Fruit fly (Drosophila melanogaster) whole organism, embryonic: ENCODE results near the gene CG3604.

Experiments used
- CG10321 ChIP-seq: fragments of 200-800 bp; sonication (Bioruptor generic); IDR thresholded peaks from 2 replicates; pipeline ENCODE4 v1.3.6; 2022; ENCODE audit warnings: missing biosample characterization, missing genetic modification characterization
- CG10565 ChIP-seq: fragments of 200-800 bp; sonication (Bioruptor generic); optimal IDR thresholded peaks from 3 replicates; lab custom pipeline; 2016; ENCODE audit warnings: missing biosample characterization, mild to moderate bottlenecking, missing genetic modification characterization
- CG11723 ChIP-seq: fragments of 200-800 bp; sonication (Bioruptor generic); optimal IDR thresholded peaks from 2 replicates; lab custom pipeline; 2017; ENCODE audit warnings: missing biosample characterization, mild to moderate bottlenecking, missing genetic modification characterization
- CG15011 ChIP-seq: fragments of 200-800 bp; sonication (Bioruptor generic); optimal IDR thresholded peaks from 3 replicates; lab custom pipeline; 2018; ENCODE audit warnings: missing biosample characterization, mild to moderate bottlenecking, missing genetic modification characterization
- CG15479 ChIP-seq: fragments of 200-800 bp; sonication (Bioruptor generic); optimal IDR thresholded peaks from 3 replicates; lab custom pipeline; 2019; ENCODE audit warnings: missing biosample characterization, mild to moderate bottlenecking, missing genetic modification characterization, moderate library complexity
- CG1647 ChIP-seq: fragments of 200-800 bp; sonication (Bioruptor generic); optimal IDR thresholded peaks from 3 replicates; lab custom pipeline; 2016; ENCODE audit warnings: missing biosample characterization, missing genetic modification characterization
- CG17385 ChIP-seq: fragments of 200-800 bp; sonication (Bioruptor generic); optimal IDR thresholded peaks from 3 replicates; lab custom pipeline; 2018; ENCODE audit warnings: missing biosample characterization, mild to moderate bottlenecking, missing genetic modification characterization
- CG2199 ChIP-seq: fragments of 200-800 bp; sonication (Bioruptor generic); IDR thresholded peaks from 3 replicates; pipeline ENCODE4 v1.3.6; 2022; ENCODE audit warnings: missing biosample characterization, missing genetic modification characterization
- CG30431 ChIP-seq: fragments of 200-800 bp; sonication (Bioruptor generic); optimal IDR thresholded peaks from 2 replicates; lab custom pipeline; 2017; ENCODE audit warnings: missing biosample characterization, missing genetic modification characterization
- CG31365 ChIP-seq: fragments of 200-800 bp; sonication (Bioruptor generic); optimal IDR thresholded peaks from 2 replicates; lab custom pipeline; 2018; ENCODE audit warnings: missing biosample characterization, mild to moderate bottlenecking, missing genetic modification characterization
- CG32767 ChIP-seq: fragments of 200-800 bp; sonication (Bioruptor generic); IDR thresholded peaks from 2 replicates; pipeline ENCODE4 v1.3.6; 2022; ENCODE audit warnings: missing biosample characterization, missing genetic modification characterization
- CG32772 ChIP-seq: fragments of 200-800 bp; sonication (Bioruptor generic); IDR thresholded peaks from 2 replicates; pipeline ENCODE4 v1.3.6; 2022; ENCODE audit warnings: missing biosample characterization, missing genetic modification characterization
- CG33213 ChIP-seq: fragments of 200-800 bp; sonication (Bioruptor generic); optimal IDR thresholded peaks from 3 replicates; lab custom pipeline; 2016; ENCODE audit warnings: missing biosample characterization, missing genetic modification characterization
- CG3838 ChIP-seq: fragments of 200-800 bp; sonication (Bioruptor generic); optimal IDR thresholded peaks from 3 replicates; lab custom pipeline; 2016; ENCODE audit warnings: missing biosample characterization, missing genetic modification characterization
- CG4424 ChIP-seq: fragments of 200-800 bp; sonication (Bioruptor generic); optimal IDR thresholded peaks from 3 replicates; lab custom pipeline; 2016; ENCODE audit warnings: missing biosample characterization, missing genetic modification characterization
- CG4707 ChIP-seq: fragments of 200-800 bp; sonication (Bioruptor generic); optimal IDR thresholded peaks from 2 replicates; lab custom pipeline; 2018; ENCODE audit warnings: missing biosample characterization, mild to moderate bottlenecking, missing genetic modification characterization, moderate library complexity
- CG7556 ChIP-seq: fragments of 200-800 bp; sonication (Bioruptor generic); optimal IDR thresholded peaks from 2 replicates; lab custom pipeline; 2017; ENCODE audit warnings: missing biosample characterization, mild to moderate bottlenecking, missing genetic modification characterization
- CG8924 ChIP-seq: fragments of 200-800 bp; optimal IDR thresholded peaks from 3 replicates; lab custom pipeline; 2019; ENCODE audit warnings: missing biosample characterization, mild to moderate bottlenecking, missing genetic modification characterization, moderate library complexity
- Camta ChIP-seq: fragments of 200-800 bp; sonication (Bioruptor generic); optimal IDR thresholded peaks from 2 replicates; lab custom pipeline; 2016; ENCODE audit warnings: missing biosample characterization, missing genetic modification characterization
- D ChIP-seq, 2 experiments: fragments of 200-800 bp in 1 of 2; fragments of >200 bp in 1 of 2; sonication (Bioruptor generic) in 1 of 2; optimal IDR thresholded peaks; 2 replicates in 1 of 2; 3 replicates in 1 of 2; lab custom pipeline; 2017; ENCODE audit warnings: mild to moderate bottlenecking in 1 of 2, missing biosample characterization in 1 of 2, missing genetic modification characterization in 1 of 2, missing genetic modification reagents in 1 of 2
- Dll ChIP-seq: fragments of 200-800 bp; sonication (Bioruptor generic); IDR thresholded peaks from 4 replicates; pipeline ENCODE4 v1.3.6; 2022; ENCODE audit warnings: missing biosample characterization, missing genetic modification characterization; ENCODE audit not compliant: partially characterized antibody
- Hr78 ChIP-seq, 2 experiments: fragments of 200-800 bp in 1 of 2; fragments of >200 bp in 1 of 2; sonication (Bioruptor generic) in 1 of 2; optimal IDR thresholded peaks; 2 replicates each; lab custom pipeline; 2017 to 2019; ENCODE audit warnings: missing biosample characterization in 2 of 2, missing genetic modification characterization in 2 of 2, mild to moderate bottlenecking in 1 of 2, moderate library complexity in 1 of 2
- Meics ChIP-seq: fragments of 200-800 bp; sonication (Bioruptor generic); optimal IDR thresholded peaks from 2 replicates; lab custom pipeline; 2017; ENCODE audit warnings: missing biosample characterization, mild to moderate bottlenecking, missing genetic modification characterization
- Mes4 ChIP-seq: fragments of 200-800 bp; sonication (Bioruptor generic); optimal IDR thresholded peaks from 2 replicates; lab custom pipeline; 2016; ENCODE audit warnings: missing biosample characterization, missing genetic modification characterization
- NC2β ChIP-seq: fragments of 200-800 bp; sonication (Bioruptor generic); optimal IDR thresholded peaks from 2 replicates; lab custom pipeline; 2016; ENCODE audit warnings: missing biosample characterization, missing genetic modification characterization
- Oaz ChIP-seq: fragments of 200-800 bp; sonication (Bioruptor generic); IDR thresholded peaks from 2 replicates; pipeline ENCODE4 v1.3.6; 2022; ENCODE audit warnings: missing biosample characterization, missing genetic modification characterization
- Optix ChIP-seq: fragments of 200-800 bp; sonication (Bioruptor generic); IDR thresholded peaks from 3 replicates; pipeline ENCODE4 v1.3.6; 2022; ENCODE audit warnings: missing biosample characterization, missing genetic modification characterization
- Rfx ChIP-seq: fragments of 200-800 bp; sonication (Bioruptor generic); IDR thresholded peaks from 2 replicates; pipeline ENCODE4 v1.3.6; 2022; ENCODE audit warnings: missing biosample characterization, missing genetic modification characterization
- TFAM ChIP-seq: fragments of 200-800 bp; sonication (Bioruptor generic); optimal IDR thresholded peaks from 2 replicates; lab custom pipeline; 2017; ENCODE audit warnings: missing biosample characterization, missing genetic modification characterization, inconsistent platforms
- abd-A ChIP-seq: fragments of 200-800 bp; sonication (Bioruptor generic); optimal IDR thresholded peaks from 3 replicates; lab custom pipeline; 2019; ENCODE audit warnings: missing biosample characterization, mild to moderate bottlenecking, missing genetic modification characterization, moderate library complexity
- chinmo ChIP-seq: fragments of 200-800 bp; sonication (Bioruptor generic); IDR thresholded peaks from 4 replicates; pipeline ENCODE4 v1.3.6; 2022; ENCODE audit warnings: missing biosample characterization, missing genetic modification characterization; ENCODE audit not compliant: partially characterized antibody
- cwo ChIP-seq: fragments of 200-800 bp; sonication (Bioruptor generic); optimal IDR thresholded peaks from 3 replicates; lab custom pipeline; 2017; ENCODE audit warnings: missing biosample characterization, missing genetic modification characterization, mild to moderate bottlenecking, moderate library complexity, missing genetic modification reagents
- eve ChIP-seq, 2 experiments: fragments of >200 bp; optimal IDR thresholded peaks; 2 replicates each; lab custom pipeline; 2017; ENCODE audit warnings: missing biosample characterization in 2 of 2, missing genetic modification characterization in 2 of 2
- ewg ChIP-seq: fragments of 200-800 bp; sonication (Bioruptor generic); optimal IDR thresholded peaks from 3 replicates; lab custom pipeline; 2017; ENCODE audit warnings: mild to moderate bottlenecking, missing biosample characterization, missing genetic modification reagents, missing genetic modification characterization
- ftz-f1 ChIP-seq: fragments of 200-800 bp; sonication (Bioruptor generic); optimal IDR thresholded peaks from 2 replicates; lab custom pipeline; 2016; ENCODE audit warnings: missing biosample characterization, missing genetic modification characterization
- gcm ChIP-seq: fragments of 200-800 bp; sonication (Bioruptor generic); optimal IDR thresholded peaks from 2 replicates; lab custom pipeline; 2019; ENCODE audit warnings: missing biosample characterization, mild to moderate bottlenecking, missing genetic modification characterization, moderate library complexity
- gfzf ChIP-seq: fragments of 200-800 bp; sonication (Bioruptor generic); optimal IDR thresholded peaks from 2 replicates; lab custom pipeline; 2016; ENCODE audit warnings: missing biosample characterization, mild to moderate bottlenecking, missing genetic modification characterization, moderate library complexity
- grau ChIP-seq: fragments of 200-800 bp; optimal IDR thresholded peaks from 3 replicates; lab custom pipeline; 2019; ENCODE audit warnings: missing biosample characterization, mild to moderate bottlenecking, missing genetic modification characterization, moderate library complexity
- ind ChIP-seq: fragments of 200-800 bp; sonication (Bioruptor generic); optimal IDR thresholded peaks from 3 replicates; lab custom pipeline; 2016; ENCODE audit warnings: missing biosample characterization, missing genetic modification characterization
- mam ChIP-seq: fragments of 200-800 bp; sonication (Bioruptor generic); optimal IDR thresholded peaks from 3 replicates; lab custom pipeline; 2016; ENCODE audit warnings: missing biosample characterization, missing genetic modification characterization
- pros ChIP-seq: fragments of 200-800 bp; sonication (Bioruptor generic); optimal IDR thresholded peaks from 3 replicates; lab custom pipeline; 2019; ENCODE audit warnings: missing biosample characterization, mild to moderate bottlenecking, missing genetic modification characterization, moderate library complexity
- repo ChIP-seq: fragments of 200-800 bp; sonication (Bioruptor generic); optimal IDR thresholded peaks from 2 replicates; lab custom pipeline; 2016; ENCODE audit warnings: missing biosample characterization, missing genetic modification characterization
- sd ChIP-seq: fragments of 200-800 bp; sonication (Bioruptor generic); optimal IDR thresholded peaks from 3 replicates; lab custom pipeline; 2018; ENCODE audit warnings: missing biosample characterization, mild to moderate bottlenecking, missing genetic modification characterization, moderate library complexity
- sens-2 ChIP-seq: fragments of 200-800 bp; sonication (Bioruptor generic); IDR thresholded peaks from 2 replicates; pipeline ENCODE4 v1.3.6; 2022; ENCODE audit warnings: missing biosample characterization, missing genetic modification characterization
- seq ChIP-seq: fragments of 200-800 bp; sonication (Bioruptor generic); IDR thresholded peaks from 2 replicates; pipeline ENCODE4 v1.3.6; 2022; ENCODE audit warnings: missing biosample characterization, missing genetic modification characterization
- tll ChIP-seq, 2 experiments: fragments of 200-800 bp in 1 of 2; fragments of >200 bp in 1 of 2; sonication (Bioruptor generic) in 1 of 2; optimal IDR thresholded peaks; 2 replicates each; lab custom pipeline; 2017 to 2019; ENCODE audit warnings: missing biosample characterization in 2 of 2, missing genetic modification characterization in 2 of 2, mild to moderate bottlenecking in 1 of 2, moderate library complexity in 1 of 2
- tna ChIP-seq: fragments of 200-800 bp; sonication (Bioruptor generic); IDR thresholded peaks from 2 replicates; pipeline ENCODE4 v1.3.6; 2022; ENCODE audit warnings: missing biosample characterization, missing genetic modification characterization; ENCODE audit not compliant: partially characterized antibody
- trh ChIP-seq: fragments of 200-800 bp; sonication (Bioruptor generic); optimal IDR thresholded peaks from 2 replicates; lab custom pipeline; 2016; ENCODE audit warnings: missing biosample characterization, missing genetic modification characterization
- twi ChIP-seq: fragments of 200-800 bp; optimal IDR thresholded peaks from 2 replicates; lab custom pipeline; 2019; ENCODE audit warnings: missing biosample characterization, mild to moderate bottlenecking, missing genetic modification characterization, moderate library complexity

The CG3604 gene

dm6 chr2L:3655698-3656105 lies 42.0 kb downstream of the CG3604 start (continued):
- TF ChIP-seq CG10321 (GFP tag; lab: Robert Waterston, UW), result peak; percentile 82
- peak; percentile 56 for TF ChIP-seq CG15479 (GFP tag; lab: Kevin White, UChicago)
- peak; percentile 74; the same call in 1 of the 4 replicates for TF ChIP-seq chinmo (GFP tag; lab: Robert Waterston, UW)
- TF ChIP-seq ewg (GFP tag; lab: Kevin White, UChicago), result peak; percentile 96
- TF ChIP-seq Camta (GFP tag; lab: Kevin White, UChicago), result peak; percentile 98
- TF ChIP-seq mam, result peak; percentile 98
- peak; percentile 99 for TF ChIP-seq CG8924
- no peak for TF ChIP-seq D (optimal IDR thresholded peaks at IDR 0.05; lab: Kevin White, UChicago)
- TF ChIP-seq D (GFP tag; optimal IDR thresholded peaks at IDR 0.05; lab: Kevin White, UChicago), result peak; percentile 98
- TF ChIP-seq Optix (GFP tag; lab: Robert Waterston, UW), result peak; percentile 97
- TF ChIP-seq ftz-f1 (GFP tag; lab: Kevin White, UChicago), result peak; percentile 79
- peak; percentile 95 for TF ChIP-seq Oaz (GFP tag; lab: Robert Waterston, UW)
- TF ChIP-seq abd-A (tag; lab: Kevin White, UChicago), result peak; percentile 96
- peak; percentile 88 for TF ChIP-seq CG3838 (GFP tag; lab: Kevin White, UChicago)
- peak; percentile 95 for TF ChIP-seq CG33213 (GFP tag; lab: Kevin White, UChicago)
- TF ChIP-seq sd, result peak; percentile 95
- peak; percentile 98 for TF ChIP-seq CG7556 (GFP tag; lab: Kevin White, UChicago)
- TF ChIP-seq Rfx (GFP tag; lab: Robert Waterston, UW), result peak; percentile 98
- TF ChIP-seq grau, result peak; percentile 100
- peak; percentile 96 for TF ChIP-seq CG1647 (GFP tag; lab: Kevin White, UChicago)
- TF ChIP-seq sens-2, result peak; percentile 96
- TF ChIP-seq repo (GFP tag; lab: Kevin White, UChicago), result peak; percentile 97
- peak; percentile 88 for TF ChIP-seq pros (GFP tag; lab: Kevin White, UChicago)
- peak; percentile 98 for TF ChIP-seq seq (GFP tag; lab: Robert Waterston, UW)
- peak; percentile 97 for TF ChIP-seq CG32772 (GFP tag; lab: Robert Waterston, UW)
- peak; percentile 87 for TF ChIP-seq trh (GFP tag; lab: Kevin White, UChicago)
- TF ChIP-seq Dll (GFP tag; lab: Robert Waterston, UW), result no peak; the same call in 3 of the 4 replicates
- peak; percentile 98 for TF ChIP-seq CG4424 (GFP tag; lab: Kevin White, UChicago)
- no peak for TF ChIP-seq tna (GFP tag; lab: Robert Waterston, UW)
- TF ChIP-seq gcm (GFP tag; lab: Kevin White, UChicago), result peak; percentile 99
- peak; percentile 98 for TF ChIP-seq CG11723 (GFP tag; lab: Kevin White, UChicago)
- TF ChIP-seq gfzf (GFP tag; lab: Kevin White, UChicago), result peak; percentile 22
- peak; percentile 98 for TF ChIP-seq CG4707
- peak; percentile 97 for TF ChIP-seq CG32767 (GFP tag; lab: Robert Waterston, UW)
- TF ChIP-seq CG10565 (GFP tag; lab: Kevin White, UChicago), result peak; percentile 88
- TF ChIP-seq ind, result peak; percentile 99
- TF ChIP-seq NC2β (GFP tag; lab: Kevin White, UChicago), result peak; percentile 98
- peak in 1 of 2 experiments; percentile 56 for TF ChIP-seq tll (GFP tag; optimal IDR thresholded peaks at IDR 0.05; lab: Kevin White, UChicago)
- TF ChIP-seq CG15011 (GFP tag; lab: Kevin White, UChicago), result peak; percentile 97
- peak; percentile 97 for TF ChIP-seq Mes4 (GFP tag; lab: Kevin White, UChicago)
- TF ChIP-seq eve (GFP tag; optimal IDR thresholded peaks at IDR 0.05; lab: Kevin White, UChicago), result peak in 1 of 2 experiments; percentile 99
- TF ChIP-seq CG17385 (GFP tag; lab: Kevin White, UChicago), result peak; percentile 97
- peak in 1 of 2 experiments; percentile 93 for TF ChIP-seq Hr78 (GFP tag; optimal IDR thresholded peaks at IDR 0.05; lab: Kevin White, UChicago)
- peak; percentile 96 for TF ChIP-seq twi (tag; lab: Kevin White, UChicago)
- peak; percentile 97 for TF ChIP-seq CG30431 (GFP tag; lab: Kevin White, UChicago)
- peak; percentile 91 for TF ChIP-seq CG2199
- peak; percentile 97 for TF ChIP-seq cwo (GFP tag; lab: Kevin White, UChicago)
- peak; percentile 93 for TF ChIP-seq CG31365
- TF ChIP-seq Meics (GFP tag; lab: Kevin White, UChicago), result peak; percentile 98
- TF ChIP-seq TFAM (GFP tag; lab: Kevin White, UChicago), result peak; percentile 91
